Worm (Caenorhabditis elegans): ENCODE results near the gene ubc-19.

ce11 chrV:18725858-18726257 is 36.3 kb upstream of the ubc-19 start:
- TF ChIP-seq ztf-29 (GFP tag; IDR thresholded peaks at IDR 0.05) (no peak), T22C8.4 (GFP tag; IDR thresholded peaks at IDR 0.05) (no peak), cog-1 (tag; optimal IDR thresholded peaks at IDR 0.05) (no peak), ref-1 (GFP tag; conservative IDR thresholded peaks at IDR 0.05) (no peak), flt-1 (GFP tag; IDR thresholded peaks at IDR 0.05) (no peak), klf-2 (GFP tag; conservative IDR thresholded peaks at IDR 0.05) (no peak), ztf-23 (GFP tag; IDR thresholded peaks at IDR 0.05) (no peak), tab-1 (GFP tag; IDR thresholded peaks at IDR 0.05) (no peak), med-1 (GFP tag; optimal IDR thresholded peaks at IDR 0.05; ENCODE audit: insufficient read depth) (no peak)
